Fruit fly (Drosophila melanogaster) whole organism, embryonic: Measurements from ENCODE around the gene Cpr64Ab.

Experiments used
- Adf1 ChIP-seq: fragments of 200-800 bp; sonication (Bioruptor generic); IDR thresholded peaks from 2 replicates; pipeline ENCODE4 v1.3.6; 2022; ENCODE audit warnings: missing biosample characterization, missing genetic modification characterization
- Awh ChIP-seq: fragments of 200-800 bp; sonication (Bioruptor generic); IDR thresholded peaks from 2 replicates; pipeline ENCODE4, ENCODE4 v1.3.6; 2022; ENCODE audit warnings: missing biosample characterization, missing genetic modification characterization
- CG12071 ChIP-seq: fragments of 200-800 bp; sonication (Bioruptor generic); optimal IDR thresholded peaks from 3 replicates; lab custom pipeline; 2018; ENCODE audit warnings: missing biosample characterization, mild to moderate bottlenecking, missing genetic modification characterization
- CG12155 ChIP-seq: fragments of 200-800 bp; sonication (Bioruptor generic); optimal IDR thresholded peaks from 3 replicates; lab custom pipeline; 2016; ENCODE audit warnings: missing biosample characterization, missing genetic modification characterization
- CG12219 ChIP-seq: fragments of 200-800 bp; sonication (Bioruptor generic); optimal IDR thresholded peaks from 3 replicates; lab custom pipeline; 2018; ENCODE audit warnings: missing biosample characterization, mild to moderate bottlenecking, missing genetic modification characterization
- CG15269 ChIP-seq: fragments of 200-800 bp; sonication (Bioruptor generic); optimal IDR thresholded peaks from 2 replicates; lab custom pipeline; 2018; ENCODE audit warnings: missing biosample characterization, mild to moderate bottlenecking, missing genetic modification characterization, moderate library complexity
- CG1792 ChIP-seq: fragments of 200-800 bp; sonication (Bioruptor generic); optimal IDR thresholded peaks from 2 replicates; lab custom pipeline; 2016; ENCODE audit warnings: missing biosample characterization, missing genetic modification characterization
- CG32532 ChIP-seq: fragments of 200-800 bp; sonication (Bioruptor generic); IDR thresholded peaks from 2 replicates; pipeline ENCODE4 v1.3.6; 2022; ENCODE audit warnings: missing biosample characterization, missing genetic modification characterization
- CG4617 ChIP-seq: fragments of 200-800 bp; sonication (Bioruptor generic); optimal IDR thresholded peaks from 3 replicates; lab custom pipeline; 2016; ENCODE audit warnings: missing biosample characterization, missing genetic modification characterization, borderline replicate concordance
- CG5953 ChIP-seq: fragments of 200-800 bp; sonication (Bioruptor generic); IDR thresholded peaks from 2 replicates; pipeline ENCODE4 v1.3.6; 2022; ENCODE audit warnings: missing biosample characterization, missing genetic modification characterization
- CG6175 ChIP-seq: fragments of 200-800 bp; sonication (Bioruptor generic); IDR thresholded peaks from 3 replicates; pipeline ENCODE4 v1.3.6; 2022; ENCODE audit warnings: missing biosample characterization, missing genetic modification characterization
- CG7745 ChIP-seq: fragments of 200-800 bp; sonication (Bioruptor generic); optimal IDR thresholded peaks from 2 replicates; lab custom pipeline; 2018; ENCODE audit warnings: missing biosample characterization, mild to moderate bottlenecking, missing genetic modification characterization, moderate library complexity
- CG7786 ChIP-seq: fragments of 200-800 bp; sonication (Bioruptor generic); optimal IDR thresholded peaks from 2 replicates; lab custom pipeline; 2016; ENCODE audit warnings: missing biosample characterization, missing genetic modification characterization
- CG8290 ChIP-seq, 3 experiments: fragments of 200-800 bp; sonication (Bioruptor generic); optimal IDR thresholded peaks; 2 replicates each; lab custom pipeline; 2016 to 2019; ENCODE audit warnings: missing biosample characterization in 3 of 3, missing genetic modification characterization in 3 of 3, mild to moderate bottlenecking in 2 of 3, moderate library complexity in 1 of 3
- CG9876 ChIP-seq: fragments of 200-800 bp; sonication (Bioruptor generic); optimal IDR thresholded peaks from 2 replicates; lab custom pipeline; 2016; ENCODE audit warnings: missing biosample characterization, missing genetic modification characterization
- CTCF ChIP-seq: fragments of 200-800 bp; sonication (Bioruptor generic); optimal IDR thresholded peaks from 2 replicates; lab custom pipeline; 2017; ENCODE audit warnings: missing biosample characterization, mild to moderate bottlenecking, missing genetic modification characterization, moderate library complexity
- Camta ChIP-seq: fragments of 200-800 bp; sonication (Bioruptor generic); optimal IDR thresholded peaks from 2 replicates; lab custom pipeline; 2016; ENCODE audit warnings: missing biosample characterization, missing genetic modification characterization
- Drgx ChIP-seq: fragments of 200-800 bp; sonication (Bioruptor generic); IDR thresholded peaks from 2 replicates; pipeline ENCODE4 v1.3.6; 2022; ENCODE audit warnings: missing biosample characterization, missing genetic modification characterization
- E2f2 ChIP-seq: fragments of 200-800 bp; sonication (Bioruptor generic); IDR thresholded peaks from 2 replicates; pipeline ENCODE4 v1.3.6; 2022; ENCODE audit warnings: missing biosample characterization, missing genetic modification characterization
- Ets65A ChIP-seq: fragments of 200-800 bp; sonication (Bioruptor generic); peaks from one replicate; lab custom pipeline; 2016; ENCODE audit warnings: missing biosample characterization, missing genetic modification characterization
- Hand ChIP-seq: fragments of 200-800 bp; sonication (Bioruptor generic); optimal IDR thresholded peaks from 2 replicates; lab custom pipeline; 2017; ENCODE audit warnings: mild to moderate bottlenecking, missing biosample characterization, missing genetic modification reagents, missing genetic modification characterization
- Hr39 ChIP-seq: fragments of >200 bp; optimal IDR thresholded peaks from 2 replicates; lab custom pipeline; 2017
- PHDP ChIP-seq: fragments of 200-800 bp; sonication (Bioruptor generic); optimal IDR thresholded peaks from 3 replicates; lab custom pipeline; 2018; ENCODE audit warnings: missing biosample characterization, mild to moderate bottlenecking, missing genetic modification characterization, moderate library complexity
- Rx ChIP-seq: fragments of 200-800 bp; sonication (Bioruptor generic); IDR thresholded peaks from 2 replicates; pipeline ENCODE4 v1.3.6; 2022; ENCODE audit warnings: missing biosample characterization, missing genetic modification characterization
- ac ChIP-seq: fragments of 200-800 bp; sonication (Bioruptor generic); optimal IDR thresholded peaks from 3 replicates; lab custom pipeline; 2017; ENCODE audit warnings: missing biosample characterization, mild to moderate bottlenecking, missing genetic modification characterization
- ap ChIP-seq: fragments of 200-800 bp; sonication (Bioruptor generic); IDR thresholded peaks from 2 replicates; pipeline ENCODE4 v1.3.6; 2022; ENCODE audit warnings: missing biosample characterization, missing genetic modification characterization
- ara ChIP-seq: fragments of 200-800 bp; sonication (Bioruptor generic); IDR thresholded peaks from 2 replicates; pipeline ENCODE4 v1.3.6; 2022; ENCODE audit warnings: missing biosample characterization, missing genetic modification characterization
- ato ChIP-seq: fragments of 200-800 bp; sonication (Bioruptor generic); IDR thresholded peaks from 2 replicates; pipeline ENCODE4 v1.3.6; 2022; ENCODE audit warnings: missing biosample characterization, missing genetic modification characterization; ENCODE audit not compliant: partially characterized antibody
- bbx ChIP-seq: fragments of 200-800 bp; sonication (Bioruptor generic); IDR thresholded peaks from 2 replicates; pipeline ENCODE4 v1.3.6; 2022; ENCODE audit warnings: missing biosample characterization, missing genetic modification characterization; ENCODE audit not compliant: partially characterized antibody
- ci ChIP-seq: fragments of 200-800 bp; sonication (Bioruptor generic); IDR thresholded peaks from 3 replicates; pipeline ENCODE4 v1.3.6; 2022; ENCODE audit warnings: missing biosample characterization, missing genetic modification characterization
- da ChIP-seq: fragments of 200-800 bp; sonication (Bioruptor generic); optimal IDR thresholded peaks from 2 replicates; lab custom pipeline; 2016; ENCODE audit warnings: missing biosample characterization, missing genetic modification characterization
- gfzf ChIP-seq: fragments of 200-800 bp; sonication (Bioruptor generic); optimal IDR thresholded peaks from 2 replicates; lab custom pipeline; 2016; ENCODE audit warnings: missing biosample characterization, mild to moderate bottlenecking, missing genetic modification characterization, moderate library complexity
- grn ChIP-seq: fragments of 200-800 bp; sonication (Bioruptor generic); optimal IDR thresholded peaks from 3 replicates; lab custom pipeline; 2017; ENCODE audit warnings: missing biosample characterization, missing genetic modification characterization
- ind ChIP-seq: fragments of 200-800 bp; sonication (Bioruptor generic); optimal IDR thresholded peaks from 3 replicates; lab custom pipeline; 2016; ENCODE audit warnings: missing biosample characterization, missing genetic modification characterization
- lab ChIP-seq: fragments of 200-800 bp; sonication (Bioruptor generic); optimal IDR thresholded peaks from 3 replicates; lab custom pipeline; 2017; ENCODE audit warnings: missing biosample characterization, missing genetic modification characterization, mild to moderate bottlenecking, moderate library complexity, missing genetic modification reagents
- lilli ChIP-seq: fragments of 200-800 bp; sonication (Bioruptor generic); optimal IDR thresholded peaks from 3 replicates; lab custom pipeline; 2016; ENCODE audit warnings: missing biosample characterization, missing genetic modification characterization
- maf-S ChIP-seq: fragments of 200-800 bp; sonication (Bioruptor generic); optimal IDR thresholded peaks from 2 replicates; lab custom pipeline; 2016; ENCODE audit warnings: missing biosample characterization, missing genetic modification characterization
- nau ChIP-seq: fragments of 200-800 bp; sonication (Bioruptor generic); optimal IDR thresholded peaks from 3 replicates; lab custom pipeline; 2017; ENCODE audit warnings: missing biosample characterization, mild to moderate bottlenecking, missing genetic modification characterization, missing genetic modification reagents
- nom ChIP-seq: fragments of 200-800 bp; sonication (Bioruptor generic); optimal IDR thresholded peaks from 2 replicates; lab custom pipeline; 2017; ENCODE audit warnings: missing biosample characterization, missing genetic modification characterization, mild to moderate bottlenecking, moderate library complexity, missing genetic modification reagents
- prd ChIP-seq, 3 experiments: fragments of >200 bp in 2 of 3; fragments of 200-800 bp in 1 of 3; sonication (Bioruptor generic) in 1 of 3; optimal IDR thresholded peaks in 2 of 3; IDR thresholded peaks in 1 of 3; 2 replicates in 2 of 3; 3 replicates in 1 of 3; pipeline versions ENCODE4 v1.3.6 to Lab custom; 2017 to 2022; ENCODE audit warnings: missing biosample characterization in 1 of 3, missing genetic modification characterization in 1 of 3
- psq ChIP-seq: fragments of 200-800 bp; sonication (Bioruptor generic); optimal IDR thresholded peaks from 2 replicates; lab custom pipeline; 2017; ENCODE audit warnings: missing biosample characterization, missing genetic modification characterization
- pum ChIP-seq: fragments of 200-800 bp; sonication (Bioruptor generic); optimal IDR thresholded peaks from 2 replicates; lab custom pipeline; 2016; ENCODE audit warnings: missing biosample characterization, missing genetic modification characterization
- schlank ChIP-seq: fragments of 200-800 bp; sonication (Bioruptor generic); optimal IDR thresholded peaks from 2 replicates; lab custom pipeline; 2018; ENCODE audit warnings: missing biosample characterization, mild to moderate bottlenecking, missing genetic modification characterization
- scrt ChIP-seq: fragments of 200-800 bp; sonication (Bioruptor generic); optimal IDR thresholded peaks from 2 replicates; lab custom pipeline; 2018; ENCODE audit warnings: missing biosample characterization, mild to moderate bottlenecking, missing genetic modification characterization, moderate library complexity
- slou ChIP-seq: fragments of 200-800 bp; sonication (Bioruptor generic); optimal IDR thresholded peaks from 3 replicates; lab custom pipeline; 2016; ENCODE audit warnings: missing biosample characterization, missing genetic modification characterization
- tio ChIP-seq: fragments of 200-800 bp; sonication (Bioruptor generic); optimal IDR thresholded peaks from 2 replicates; lab custom pipeline; 2017; ENCODE audit warnings: missing biosample characterization, missing genetic modification characterization, inconsistent platforms
- tup ChIP-seq: fragments of 200-800 bp; sonication (Bioruptor generic); optimal IDR thresholded peaks from 2 replicates; lab custom pipeline; 2016; ENCODE audit warnings: missing biosample characterization, mild to moderate bottlenecking, missing genetic modification characterization, moderate library complexity
- unc-4 ChIP-seq: fragments of 200-800 bp; sonication (Bioruptor generic); IDR thresholded peaks from 2 replicates; pipeline ENCODE4 v1.3.6; 2022; ENCODE audit warnings: missing biosample characterization, missing genetic modification characterization; ENCODE audit not compliant: partially characterized antibody
- unpg ChIP-seq: fragments of 200-800 bp; sonication (Bioruptor generic); optimal IDR thresholded peaks from 3 replicates; lab custom pipeline; 2018; ENCODE audit warnings: missing biosample characterization, mild to moderate bottlenecking, missing genetic modification characterization, moderate library complexity
- vvl ChIP-seq: fragments of 200-800 bp; sonication (Bioruptor generic); IDR thresholded peaks from 2 replicates; pipeline ENCODE4 v1.3.6; 2022; ENCODE audit warnings: missing biosample characterization, missing genetic modification characterization

Cpr64Ab gene

DNA sequence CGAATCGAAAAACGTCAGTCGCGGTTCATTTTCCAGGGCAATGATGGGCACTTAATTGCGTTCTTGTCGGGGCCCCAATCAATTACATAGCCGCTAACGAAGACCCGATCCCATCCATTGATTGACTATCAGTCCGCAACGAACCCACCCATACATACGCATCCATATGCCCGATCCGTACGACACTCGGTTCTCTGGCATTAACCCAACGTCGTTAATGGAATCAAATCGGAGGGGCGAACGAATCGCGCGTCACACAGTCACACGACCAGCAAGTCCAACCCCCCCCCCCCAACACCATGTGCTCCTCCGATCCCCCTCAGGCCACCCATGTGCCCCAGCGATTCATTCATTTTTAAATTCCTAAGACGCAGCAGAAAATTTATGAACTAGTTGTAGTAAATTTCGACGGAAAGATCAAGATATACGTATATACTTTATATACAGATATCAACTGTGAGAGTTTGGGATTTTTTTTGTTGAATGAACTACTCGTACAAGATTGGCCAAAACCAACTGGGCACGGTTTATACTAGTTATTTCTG, 10.0 kb upstream of the Cpr64Ab start (continued):
- TF ChIP-seq Rx (GFP tag; lab: Robert Waterston, UW) = no peak
- no peak for TF ChIP-seq maf-S (GFP tag; lab: Kevin White, UChicago)
- no peak for TF ChIP-seq CG9876 (GFP tag; lab: Kevin White, UChicago)
- TF ChIP-seq vvl (GFP tag; lab: Robert Waterston, UW) = peak; percentile 42; the same call in 1 of the 2 replicates
- no peak for TF ChIP-seq scrt (GFP tag; lab: Kevin White, UChicago)
- TF ChIP-seq nau (GFP tag; lab: Kevin White, UChicago) = no peak
- no peak for TF ChIP-seq ind
- no peak for TF ChIP-seq unc-4 (GFP tag; lab: Robert Waterston, UW)
- TF ChIP-seq ac (GFP tag; lab: Kevin White, UChicago) = no peak
- TF ChIP-seq Adf1 (GFP tag; lab: Robert Waterston, UW) = peak; percentile 54
- no peak for TF ChIP-seq CG12071 (GFP tag; lab: Kevin White, UChicago)
- no peak for TF ChIP-seq CG12155
- no peak for TF ChIP-seq ara (GFP tag; lab: Robert Waterston, UW)
- peak; percentile 84 for TF ChIP-seq grn (GFP tag; lab: Kevin White, UChicago)
- TF ChIP-seq CG32532 (GFP tag; lab: Robert Waterston, UW) = peak; percentile 54; the same call in 1 of the 2 replicates
- TF ChIP-seq prd (optimal IDR thresholded peaks at IDR 0.05; lab: Kevin White, UChicago) = no peak
- TF ChIP-seq prd (GFP tag; IDR thresholded peaks at IDR 0.05; lab: Robert Waterston, UW) = no peak
- TF ChIP-seq gfzf = no peak
- no peak for TF ChIP-seq psq (GFP tag; lab: Kevin White, UChicago)
- peak; percentile 81 for TF ChIP-seq lab
- TF ChIP-seq schlank (tag; lab: Kevin White, UChicago) = peak; percentile 48
- TF ChIP-seq CTCF (GFP tag; lab: Kevin White, UChicago) = no peak
- TF ChIP-seq Ets65A (GFP tag; lab: Kevin White, UChicago) = no peak
- TF ChIP-seq lilli (GFP tag; lab: Kevin White, UChicago) = no peak
- no peak for TF ChIP-seq CG8290 (GFP tag; optimal IDR thresholded peaks at IDR 0.05; lab: Kevin White, UChicago)
- TF ChIP-seq CG8290 (tag; optimal IDR thresholded peaks at IDR 0.05; lab: Kevin White, UChicago) = peak in 1 of 2 experiments; percentile 86
- no peak for TF ChIP-seq Hr39 (lab: Kevin White, UChicago)
- TF ChIP-seq E2f2 (GFP tag; lab: Robert Waterston, UW) = 0 out of 2 replicates have a peak, but pooled peaks have one; percentile 15
- TF ChIP-seq ato (GFP tag; lab: Robert Waterston, UW) = no peak
- no peak for TF ChIP-seq tio (GFP tag; lab: Kevin White, UChicago)
- TF ChIP-seq da (GFP tag; lab: Kevin White, UChicago) = no peak
- TF ChIP-seq tup = no peak
- TF ChIP-seq Drgx (GFP tag; lab: Robert Waterston, UW) = peak; percentile 38; the same call in 1 of the 2 replicates
- no peak for TF ChIP-seq CG4617 (GFP tag; lab: Kevin White, UChicago)
- no peak for TF ChIP-seq Hand (GFP tag; lab: Kevin White, UChicago)
- TF ChIP-seq CG7786 = no peak
- peak; percentile 21 for TF ChIP-seq CG15269 (tag; lab: Kevin White, UChicago)
- TF ChIP-seq unpg = no peak
- peak; percentile 47 for TF ChIP-seq nom (GFP tag; lab: Kevin White, UChicago)
- no peak for TF ChIP-seq bbx
- TF ChIP-seq pum (GFP tag; lab: Kevin White, UChicago) = no peak
- TF ChIP-seq CG12219 (GFP tag; lab: Kevin White, UChicago) = peak; percentile 43
- TF ChIP-seq Camta = no peak
- TF ChIP-seq Awh = peak; percentile 65; the same call in 1 of the 2 replicates
- no peak for TF ChIP-seq slou (GFP tag; lab: Kevin White, UChicago)
- TF ChIP-seq CG6175 (GFP tag; lab: Robert Waterston, UW) = peak; percentile 63; the same call in 2 of the 3 replicates
- TF ChIP-seq PHDP (tag; lab: Kevin White, UChicago) = peak; percentile 29
- TF ChIP-seq CG1792 = no peak
- TF ChIP-seq ap = no peak
- peak; percentile 19 for TF ChIP-seq CG7745
- TF ChIP-seq CG5953 (GFP tag; lab: Robert Waterston, UW) = no peak
- TF ChIP-seq ci = 0 out of 3 replicates have a peak, but pooled peaks have one; percentile 43
